Worm (Caenorhabditis elegans): ENCODE measurements around the gene Y75B8A.44.

Y75B8A.44 gene

DNA sequence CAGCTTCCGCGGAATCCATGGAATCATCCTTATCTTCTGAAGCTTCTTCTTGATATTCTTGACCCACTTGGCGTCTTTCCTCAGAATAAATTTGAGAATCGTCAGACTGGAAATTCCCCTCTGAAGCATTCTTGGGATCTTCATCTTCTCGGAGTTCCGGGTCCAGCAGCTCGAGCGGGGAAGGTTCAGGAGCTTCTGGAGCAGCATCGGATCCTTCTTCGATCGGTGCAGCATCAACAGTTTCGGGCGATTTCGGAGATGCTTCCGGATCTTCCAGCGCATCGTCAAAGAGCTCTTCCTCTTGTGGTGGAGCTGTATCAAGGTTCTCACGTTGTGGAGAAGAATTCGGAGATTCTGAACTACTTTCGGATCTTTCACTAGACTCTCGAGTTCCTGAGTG, 13.3 kb downstream of the Y75B8A.44 start:
- no peak for TF ChIP-seq peb-1 (tag; optimal IDR thresholded peaks at IDR 0.05)
- TF ChIP-seq unc-39 (tag; optimal IDR thresholded peaks at IDR 0.05): no peak
- no peak for TF ChIP-seq nhr-11 (tag; optimal IDR thresholded peaks at IDR 0.05)
- TF ChIP-seq nhr-77 (tag; optimal IDR thresholded peaks at IDR 0.05): no peak
- no peak for TF ChIP-seq unc-62 (GFP tag; optimal IDR thresholded peaks at IDR 0.05)
- TF ChIP-seq nhr-25 (tag; optimal IDR thresholded peaks at IDR 0.05): no peak
- no peak for TF ChIP-seq nhr-21 (tag; optimal IDR thresholded peaks at IDR 0.05)
- TF ChIP-seq ceh-16 (tag; optimal IDR thresholded peaks at IDR 0.05): no peak
- TF ChIP-seq ztf-4 (tag; optimal IDR thresholded peaks at IDR 0.05): no peak
- no peak for TF ChIP-seq sem-4 (tag; optimal IDR thresholded peaks at IDR 0.05)
- no peak for TF ChIP-seq ama-1 (optimal IDR thresholded peaks at IDR 0.05)
- no peak for TF ChIP-seq skn-1 (tag; optimal IDR thresholded peaks at IDR 0.05)
- no peak for TF ChIP-seq mdl-1 (tag; optimal IDR thresholded peaks at IDR 0.05)
- TF ChIP-seq Y55F3AM.14 (GFP tag; optimal IDR thresholded peaks at IDR 0.05): no peak
- TF ChIP-seq ZK546.5 (tag; optimal IDR thresholded peaks at IDR 0.05): no peak
- TF ChIP-seq mab-5 (tag; optimal IDR thresholded peaks at IDR 0.05): no peak
- TF ChIP-seq sma-3 (GFP tag; optimal IDR thresholded peaks at IDR 0.05): no peak

- TF ChIP-seq ceh-82 (tag; optimal IDR thresholded peaks at IDR 0.05) (no peak), ztf-1 (GFP tag; conservative IDR thresholded peaks at IDR 0.05) (no peak), sem-4 (tag; optimal IDR thresholded peaks at IDR 0.05) (no peak), nhr-11 (tag; optimal IDR thresholded peaks at IDR 0.05) (no peak), nhr-129 (tag; optimal IDR thresholded peaks at IDR 0.05) (no peak), skn-1 (tag; optimal IDR thresholded peaks at IDR 0.05) (no peak), nhr-6 (tag; optimal IDR thresholded peaks at IDR 0.05) (no peak), blmp-1 (tag; optimal IDR thresholded peaks at IDR 0.05; ENCODE audit: insufficient read depth) (no peak), mab-5 (tag; optimal IDR thresholded peaks at IDR 0.05) (no peak), lin-11 (tag; optimal IDR thresholded peaks at IDR 0.05) (no peak)
Observed at ce11 chrIII:12215596-12215995, 21.3 kb downstream of the Y75B8A.44 start, which contains the start of gene Y75B8A.13. Gene Y75B8A.13 (minus strand): TSS chrIII:12215696.

ce11 chrIII:12218078-12218477, 23.8 kb downstream of the Y75B8A.44 start:
- no peak for TF ChIP-seq lin-13 (GFP tag; optimal IDR thresholded peaks at IDR 0.05)
- no peak for TF ChIP-seq ceh-16 (tag; optimal IDR thresholded peaks at IDR 0.05)
- TF ChIP-seq nhr-25 (tag; optimal IDR thresholded peaks at IDR 0.05): no peak

ce11 chrIII:12218633-12219097, 24.4 kb downstream of the Y75B8A.44 start, which contains the start of the genes gex-4 and gphr-1:
Gene gex-4 (minus strand): TSS chrIII:12218634.
Gene gphr-1 (plus strand): TSS chrIII:12219047.
- TF ChIP-seq ZK546.5 (tag; optimal IDR thresholded peaks at IDR 0.05) (no peak), fos-1 (tag; optimal IDR thresholded peaks at IDR 0.05) (peak; percentile 41), aly-2 (tag; optimal IDR thresholded peaks at IDR 0.05) (no peak), R02D3.7 (tag; optimal IDR thresholded peaks at IDR 0.05) (no peak), nhr-12 (tag; optimal IDR thresholded peaks at IDR 0.05) (no peak), lin-13 (GFP tag; optimal IDR thresholded peaks at IDR 0.05) (peak; percentile 57), mdl-1 (tag; optimal IDR thresholded peaks at IDR 0.05) (no peak), C34F6.9 (tag; optimal IDR thresholded peaks at IDR 0.05) (peak; percentile 67), egl-27 (tag; optimal IDR thresholded peaks at IDR 0.05) (no peak), nhr-11 (tag; optimal IDR thresholded peaks at IDR 0.05) (no peak), elt-3 (tag; optimal IDR thresholded peaks at IDR 0.05) (no peak), nhr-77 (tag; optimal IDR thresholded peaks at IDR 0.05) (no peak), nhr-10 (tag; optimal IDR thresholded peaks at IDR 0.05) (no peak), gmeb-1 (tag; optimal IDR thresholded peaks at IDR 0.05) (peak; percentile 48), mab-5 (tag; optimal IDR thresholded peaks at IDR 0.05) (no peak), crh-2 (tag; optimal IDR thresholded peaks at IDR 0.05) (peak; percentile 29), Y55F3AM.14 (GFP tag; optimal IDR thresholded peaks at IDR 0.05) (no peak), unc-55 (GFP tag; optimal IDR thresholded peaks at IDR 0.05) (peak; percentile 69), mbf-1 (tag; optimal IDR thresholded peaks at IDR 0.05) (no peak), nhr-21 (tag; optimal IDR thresholded peaks at IDR 0.05) (no peak), lsy-2 (tag; optimal IDR thresholded peaks at IDR 0.05) (peak in 1 of 2 experiments; percentile 76), ztf-11 (tag; optimal IDR thresholded peaks at IDR 0.05) (no peak), ztf-4 (tag; optimal IDR thresholded peaks at IDR 0.05) (no peak), ceh-82 (tag; optimal IDR thresholded peaks at IDR 0.05) (no peak), skn-1 (tag; optimal IDR thresholded peaks at IDR 0.05) (no peak), sma-3 (GFP tag; optimal IDR thresholded peaks at IDR 0.05) (peak; percentile 52), lin-11 (tag; optimal IDR thresholded peaks at IDR 0.05) (no peak), lin-39 (tag; optimal IDR thresholded peaks at IDR 0.05) (no peak), snpc-4 (tag; optimal IDR thresholded peaks at IDR 0.05) (peak; percentile 53), ama-1 (optimal IDR thresholded peaks at IDR 0.05) (no peak), peb-1 (tag; optimal IDR thresholded peaks at IDR 0.05) (no peak), sma-9 (GFP tag; optimal IDR thresholded peaks at IDR 0.05) (no peak), sma-9 (tag; optimal IDR thresholded peaks at IDR 0.05) (no peak), nhr-23 (tag; optimal IDR thresholded peaks at IDR 0.05) (no peak), sem-4 (tag; optimal IDR thresholded peaks at IDR 0.05) (peak; percentile 76), unc-62 (GFP tag; optimal IDR thresholded peaks at IDR 0.05) (no peak), ztf-1 (GFP tag; conservative IDR thresholded peaks at IDR 0.05) (no peak), nhr-237 (tag; optimal IDR thresholded peaks at IDR 0.05) (no peak), nhr-6 (tag; optimal IDR thresholded peaks at IDR 0.05) (no peak), nhr-129 (tag; optimal IDR thresholded peaks at IDR 0.05) (no peak), F13H6.1 (tag; optimal IDR thresholded peaks at IDR 0.05) (peak; percentile 33)
